Fruit fly (Drosophila melanogaster) whole organism, embryonic: ENCODE results near the gene CG31104.

Experiments used
- Bgb ChIP-seq: fragments of 200-800 bp; sonication (Bioruptor generic); IDR thresholded peaks from 2 replicates; pipeline ENCODE4 v1.3.6; 2022; ENCODE audit warnings: missing biosample characterization, missing genetic modification characterization; ENCODE audit not compliant: partially characterized antibody
- CG10209 ChIP-seq: fragments of 200-800 bp; sonication (Bioruptor generic); optimal IDR thresholded peaks from 3 replicates; lab custom pipeline; 2017; ENCODE audit warnings: missing biosample characterization, mild to moderate bottlenecking, missing genetic modification characterization, missing genetic modification reagents
- CG10543 ChIP-seq: fragments of 200-800 bp; sonication (Bioruptor generic); optimal IDR thresholded peaks from 3 replicates; lab custom pipeline; 2017; ENCODE audit warnings: missing biosample characterization, mild to moderate bottlenecking, missing genetic modification characterization, moderate library complexity
- CG11695 ChIP-seq: fragments of 200-800 bp; sonication (Bioruptor generic); IDR thresholded peaks from 3 replicates; pipeline ENCODE4 v1.3.6; 2022; ENCODE audit warnings: missing biosample characterization, missing genetic modification characterization
- CG13775 ChIP-seq: fragments of 200-800 bp; sonication (Bioruptor generic); optimal IDR thresholded peaks from 3 replicates; lab custom pipeline; 2017; ENCODE audit warnings: missing biosample characterization, mild to moderate bottlenecking, missing genetic modification characterization
- CG16863 ChIP-seq: fragments of 200-800 bp; sonication (Bioruptor generic); optimal IDR thresholded peaks from 3 replicates; lab custom pipeline; 2016; ENCODE audit warnings: missing biosample characterization, missing genetic modification characterization
- CG17186 ChIP-seq: fragments of 200-800 bp; sonication (Bioruptor generic); optimal IDR thresholded peaks from 3 replicates; lab custom pipeline; 2017; ENCODE audit warnings: missing biosample characterization, missing genetic modification reagents, missing genetic modification characterization
- CG17359 ChIP-seq: fragments of 200-800 bp; sonication (Bioruptor generic); optimal IDR thresholded peaks from 3 replicates; lab custom pipeline; 2018; ENCODE audit warnings: missing biosample characterization, mild to moderate bottlenecking, missing genetic modification characterization, moderate library complexity
- CG17612 ChIP-seq: fragments of 200-800 bp; sonication (Bioruptor generic); IDR thresholded peaks from 2 replicates; pipeline ENCODE4 v1.3.6; 2022; ENCODE audit warnings: missing biosample characterization, missing genetic modification characterization
- CG18011 ChIP-seq: fragments of 200-800 bp; sonication (Bioruptor generic); optimal IDR thresholded peaks from 2 replicates; lab custom pipeline; 2017; ENCODE audit warnings: missing biosample characterization, missing genetic modification characterization, mild to moderate bottlenecking, moderate library complexity, missing genotype
- CG2199 ChIP-seq: fragments of 200-800 bp; sonication (Bioruptor generic); IDR thresholded peaks from 3 replicates; pipeline ENCODE4 v1.3.6; 2022; ENCODE audit warnings: missing biosample characterization, missing genetic modification characterization
- CG32767 ChIP-seq: fragments of 200-800 bp; sonication (Bioruptor generic); IDR thresholded peaks from 2 replicates; pipeline ENCODE4 v1.3.6; 2022; ENCODE audit warnings: missing biosample characterization, missing genetic modification characterization
- CG32772 ChIP-seq: fragments of 200-800 bp; sonication (Bioruptor generic); IDR thresholded peaks from 2 replicates; pipeline ENCODE4 v1.3.6; 2022; ENCODE audit warnings: missing biosample characterization, missing genetic modification characterization
- CG34376 ChIP-seq: fragments of 200-800 bp; sonication (Bioruptor generic); optimal IDR thresholded peaks from 2 replicates; lab custom pipeline; 2018; ENCODE audit warnings: missing biosample characterization, mild to moderate bottlenecking, missing genetic modification characterization
- CG34422 ChIP-seq: fragments of 200-800 bp; sonication (Bioruptor generic); IDR thresholded peaks from 3 replicates; pipeline ENCODE4 v1.3.6; 2022; ENCODE audit warnings: missing biosample characterization, missing genetic modification characterization
- CG7987 ChIP-seq: fragments of 200-800 bp; sonication (Bioruptor generic); optimal IDR thresholded peaks from 2 replicates; lab custom pipeline; 2018; ENCODE audit warnings: missing biosample characterization, mild to moderate bottlenecking, missing genetic modification characterization, moderate library complexity
- CG8388 ChIP-seq: fragments of 200-800 bp; sonication (Bioruptor generic); optimal IDR thresholded peaks from 2 replicates; lab custom pipeline; 2019; ENCODE audit warnings: missing biosample characterization, mild to moderate bottlenecking, missing genetic modification characterization, moderate library complexity
- CG9437 ChIP-seq: fragments of 200-800 bp; sonication (Bioruptor generic); optimal IDR thresholded peaks from 2 replicates; lab custom pipeline; 2018; ENCODE audit warnings: missing biosample characterization, mild to moderate bottlenecking, missing genetic modification characterization
- CG9876 ChIP-seq: fragments of 200-800 bp; sonication (Bioruptor generic); optimal IDR thresholded peaks from 2 replicates; lab custom pipeline; 2016; ENCODE audit warnings: missing biosample characterization, missing genetic modification characterization
- CrebB ChIP-seq: fragments of 200-800 bp; sonication (Bioruptor generic); optimal IDR thresholded peaks from 3 replicates; lab custom pipeline; 2018; ENCODE audit warnings: missing biosample characterization, mild to moderate bottlenecking, missing genetic modification characterization
- Drgx ChIP-seq: fragments of 200-800 bp; sonication (Bioruptor generic); IDR thresholded peaks from 2 replicates; pipeline ENCODE4 v1.3.6; 2022; ENCODE audit warnings: missing biosample characterization, missing genetic modification characterization
- E2f1 ChIP-seq: fragments of 200-800 bp; sonication (Bioruptor generic); IDR thresholded peaks from 2 replicates; pipeline ENCODE4 v1.3.6; 2022; ENCODE audit warnings: missing biosample characterization, missing genetic modification characterization
- ERR ChIP-seq: fragments of 200-800 bp; sonication (Bioruptor generic); optimal IDR thresholded peaks from 2 replicates; lab custom pipeline; 2016; ENCODE audit warnings: missing biosample characterization, missing genetic modification characterization
- HmgZ ChIP-seq: fragments of 200-800 bp; sonication (Bioruptor generic); optimal IDR thresholded peaks from 2 replicates; lab custom pipeline; 2018; ENCODE audit warnings: missing biosample characterization, mild to moderate bottlenecking, missing genetic modification characterization
- Hr78 ChIP-seq, 2 experiments: fragments of 200-800 bp in 1 of 2; fragments of >200 bp in 1 of 2; sonication (Bioruptor generic) in 1 of 2; optimal IDR thresholded peaks; 2 replicates each; lab custom pipeline; 2017 to 2019; ENCODE audit warnings: missing biosample characterization in 2 of 2, missing genetic modification characterization in 2 of 2, mild to moderate bottlenecking in 1 of 2, moderate library complexity in 1 of 2
- Jarid2 ChIP-seq: fragments of 200-800 bp; sonication (Bioruptor generic); optimal IDR thresholded peaks from 3 replicates; lab custom pipeline; 2017; ENCODE audit warnings: mild to moderate bottlenecking, missing biosample characterization, missing genetic modification reagents, missing genetic modification characterization
- Med ChIP-seq: fragments of 200-800 bp; sonication (Bioruptor generic); peaks from one replicate; lab custom pipeline; 2016; ENCODE audit warnings: missing biosample characterization, missing genetic modification characterization, mild to moderate bottlenecking, inconsistent platforms, moderate library complexity
- Nf-YA ChIP-seq: fragments of 200-800 bp; sonication (Bioruptor generic); IDR thresholded peaks from 2 replicates; pipeline ENCODE4 v1.3.6; 2022; ENCODE audit warnings: missing biosample characterization, missing genetic modification characterization
- Oli ChIP-seq: fragments of 200-800 bp; sonication (Bioruptor generic); optimal IDR thresholded peaks from 2 replicates; lab custom pipeline; 2018; ENCODE audit warnings: missing biosample characterization, mild to moderate bottlenecking, missing genetic modification characterization, moderate library complexity
- Scr ChIP-seq: fragments of 200-800 bp; sonication (Bioruptor generic); IDR thresholded peaks from 2 replicates; pipeline ENCODE4 v1.3.6; 2022; ENCODE audit warnings: missing biosample characterization, missing genetic modification characterization; ENCODE audit not compliant: partially characterized antibody
- Six4 ChIP-seq: fragments of 200-800 bp; sonication (Bioruptor generic); optimal IDR thresholded peaks from 2 replicates; lab custom pipeline; 2016; ENCODE audit warnings: missing biosample characterization, missing genetic modification characterization
- Trl ChIP-seq, 3 experiments: fragments of >200 bp in 2 of 3; fragments of 200-800 bp in 1 of 3; sonication (Bioruptor generic) in 1 of 3; optimal IDR thresholded peaks; 2 replicates in 1 of 3; 3 replicates in 2 of 3; lab custom pipeline; 2016 to 2017; ENCODE audit warnings: missing biosample characterization in 1 of 3, missing genetic modification characterization in 1 of 3
- amos ChIP-seq: fragments of 200-800 bp; sonication (Bioruptor generic); IDR thresholded peaks from 2 replicates; pipeline ENCODE4 v1.3.6; 2022; ENCODE audit warnings: missing biosample characterization, missing genetic modification characterization; ENCODE audit not compliant: partially characterized antibody
- cato ChIP-seq: fragments of 200-800 bp; sonication (Bioruptor generic); optimal IDR thresholded peaks from 2 replicates; lab custom pipeline; 2016; ENCODE audit warnings: missing biosample characterization, missing genetic modification characterization, borderline replicate concordance
- chinmo ChIP-seq: fragments of 200-800 bp; sonication (Bioruptor generic); IDR thresholded peaks from 4 replicates; pipeline ENCODE4 v1.3.6; 2022; ENCODE audit warnings: missing biosample characterization, missing genetic modification characterization; ENCODE audit not compliant: partially characterized antibody
- crol ChIP-seq: fragments of 200-800 bp; sonication (Bioruptor generic); IDR thresholded peaks from 2 replicates; pipeline ENCODE4 v1.3.6; 2022; ENCODE audit warnings: missing biosample characterization, missing genetic modification characterization
- cwo ChIP-seq: fragments of 200-800 bp; sonication (Bioruptor generic); optimal IDR thresholded peaks from 3 replicates; lab custom pipeline; 2017; ENCODE audit warnings: missing biosample characterization, missing genetic modification characterization, mild to moderate bottlenecking, moderate library complexity, missing genetic modification reagents
- dati ChIP-seq: fragments of 200-800 bp; sonication (Bioruptor generic); IDR thresholded peaks from 2 replicates; pipeline ENCODE4 v1.3.6; 2022; ENCODE audit warnings: missing biosample characterization, missing genetic modification characterization
- exex ChIP-seq: fragments of 200-800 bp; sonication (Bioruptor generic); optimal IDR thresholded peaks from 4 replicates; lab custom pipeline; 2018; ENCODE audit warnings: missing biosample characterization, mild to moderate bottlenecking, missing genetic modification characterization, moderate library complexity
- grn ChIP-seq: fragments of 200-800 bp; sonication (Bioruptor generic); optimal IDR thresholded peaks from 3 replicates; lab custom pipeline; 2017; ENCODE audit warnings: missing biosample characterization, missing genetic modification characterization
- pan ChIP-seq, 4 experiments: fragments of >200 bp in 3 of 4; fragments of 200-800 bp in 1 of 4; sonication (Bioruptor generic) in 1 of 4; optimal IDR thresholded peaks in 3 of 4; IDR thresholded peaks in 1 of 4; 2 replicates each; pipeline versions ENCODE4 v1.3.6 to Lab custom; 2017 to 2022; ENCODE audit warnings: missing biosample characterization in 2 of 4, missing genetic modification characterization in 2 of 4, mixed read lengths in 1 of 4
- sim ChIP-seq: fragments of 200-800 bp; sonication (Bioruptor generic); IDR thresholded peaks from 2 replicates; pipeline ENCODE4 v1.3.6; 2022; ENCODE audit warnings: missing biosample characterization, missing genetic modification characterization
- slp2 ChIP-seq: fragments of 200-800 bp; sonication (Bioruptor generic); optimal IDR thresholded peaks from 2 replicates; lab custom pipeline; 2016; ENCODE audit warnings: missing biosample characterization, missing genetic modification characterization
- tll ChIP-seq, 2 experiments: fragments of 200-800 bp in 1 of 2; fragments of >200 bp in 1 of 2; sonication (Bioruptor generic) in 1 of 2; optimal IDR thresholded peaks; 2 replicates each; lab custom pipeline; 2017 to 2019; ENCODE audit warnings: missing biosample characterization in 2 of 2, missing genetic modification characterization in 2 of 2, mild to moderate bottlenecking in 1 of 2, moderate library complexity in 1 of 2
- trh ChIP-seq: fragments of 200-800 bp; sonication (Bioruptor generic); optimal IDR thresholded peaks from 2 replicates; lab custom pipeline; 2016; ENCODE audit warnings: missing biosample characterization, missing genetic modification characterization
- unpg ChIP-seq: fragments of 200-800 bp; sonication (Bioruptor generic); optimal IDR thresholded peaks from 3 replicates; lab custom pipeline; 2018; ENCODE audit warnings: missing biosample characterization, mild to moderate bottlenecking, missing genetic modification characterization, moderate library complexity
- wor ChIP-seq: fragments of 200-800 bp; sonication (Bioruptor generic); IDR thresholded peaks from 2 replicates; pipeline ENCODE4 v1.3.6; 2022; ENCODE audit warnings: missing biosample characterization, missing genetic modification characterization
- zfh2 ChIP-seq: fragments of 200-800 bp; sonication (Bioruptor generic); optimal IDR thresholded peaks from 2 replicates; lab custom pipeline; 2016; ENCODE audit warnings: missing biosample characterization, missing genetic modification characterization

Gene CG31104

DNA sequence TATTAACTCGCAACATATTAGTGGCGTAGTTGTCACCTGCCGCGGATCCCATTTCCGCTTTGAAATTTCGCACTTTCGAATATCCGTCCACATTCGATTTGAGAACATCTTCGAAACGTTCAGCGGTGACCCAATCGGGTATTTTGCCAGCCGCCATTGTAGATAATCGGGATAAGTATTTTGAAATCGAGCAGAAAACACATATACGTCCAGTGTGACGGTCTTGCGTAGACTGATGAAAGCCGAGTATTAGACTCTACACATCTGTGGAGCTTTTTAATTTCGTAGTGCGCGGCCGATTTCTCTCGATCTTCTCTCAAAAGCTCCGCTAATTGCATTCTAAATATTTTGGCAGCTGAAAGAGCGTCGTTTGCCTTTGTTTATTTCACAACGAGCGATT lies 43.8 kb downstream of the CG31104 start, which contains the start of gene CHKov1 (continued):
- TF ChIP-seq trh (GFP tag; lab: Kevin White, UChicago): no peak
- TF ChIP-seq unpg (GFP tag; lab: Kevin White, UChicago): no peak
- TF ChIP-seq zfh2 (GFP tag; lab: Kevin White, UChicago): no peak
- TF ChIP-seq crol (GFP tag; lab: Robert Waterston, UW): no peak
- TF ChIP-seq CG7987 (GFP tag; lab: Kevin White, UChicago): peak; percentile 6
- 0 out of 2 replicates have a peak, but pooled peaks have one; percentile 17 for TF ChIP-seq CG17612 (GFP tag; lab: Robert Waterston, UW)
- TF ChIP-seq CG2199 (GFP tag; lab: Robert Waterston, UW): 0 out of 3 replicates have a peak, but pooled peaks have one; percentile 10
- no peak for TF ChIP-seq Hr78 (GFP tag; optimal IDR thresholded peaks at IDR 0.05; lab: Kevin White, UChicago)
- TF ChIP-seq cwo: no peak
- peak; percentile 12 for TF ChIP-seq CG9876 (GFP tag; lab: Kevin White, UChicago)
- no peak for TF ChIP-seq Oli (tag; lab: Kevin White, UChicago)
- TF ChIP-seq CG32772 (GFP tag; lab: Robert Waterston, UW): no peak
- no peak for TF ChIP-seq wor (GFP tag; lab: Robert Waterston, UW)
- TF ChIP-seq CG10209 (GFP tag; lab: Kevin White, UChicago): no peak
- TF ChIP-seq CrebB (tag; lab: Kevin White, UChicago): peak; percentile 26
- peak; percentile 38; the same call in 1 of the 2 replicates for TF ChIP-seq amos (GFP tag; lab: Robert Waterston, UW)
- TF ChIP-seq Jarid2 (GFP tag; lab: Kevin White, UChicago): peak; percentile 90
- peak; percentile 67 for TF ChIP-seq Med (GFP tag; lab: Kevin White, UChicago)
- TF ChIP-seq CG17186 (GFP tag; lab: Kevin White, UChicago): no peak
- no peak for TF ChIP-seq cato (GFP tag; lab: Kevin White, UChicago)
- TF ChIP-seq Six4 (GFP tag; lab: Kevin White, UChicago): no peak
- peak; percentile 26 for TF ChIP-seq HmgZ (tag; lab: Kevin White, UChicago)
- TF ChIP-seq grn (GFP tag; lab: Kevin White, UChicago): peak; percentile 17
- TF ChIP-seq CG11695: no peak
- no peak for TF ChIP-seq CG18011
- TF ChIP-seq CG34376 (GFP tag; lab: Kevin White, UChicago): peak; percentile 52
- TF ChIP-seq CG16863: no peak
- TF ChIP-seq Nf-YA: no peak
- TF ChIP-seq Scr: no peak
- TF ChIP-seq Bgb (GFP tag; lab: Robert Waterston, UW): peak; percentile 30; the same call in 1 of the 2 replicates
- no peak for TF ChIP-seq slp2 (GFP tag; lab: Kevin White, UChicago)
- no peak for TF ChIP-seq sim (GFP tag; lab: Robert Waterston, UW)
- no peak for TF ChIP-seq tll (GFP tag; optimal IDR thresholded peaks at IDR 0.05; lab: Kevin White, UChicago)
- TF ChIP-seq dati (GFP tag; lab: Robert Waterston, UW): no peak
- TF ChIP-seq Drgx (GFP tag; lab: Robert Waterston, UW): peak; percentile 39; the same call in 1 of the 2 replicates
- TF ChIP-seq CG13775 (GFP tag; lab: Kevin White, UChicago): no peak
- TF ChIP-seq Trl (optimal IDR thresholded peaks at IDR 0.05; lab: Kevin White, UChicago): peak in 1 of 2 experiments; percentile 39
- no peak for TF ChIP-seq Trl (GFP tag; optimal IDR thresholded peaks at IDR 0.05; lab: Kevin White, UChicago)
- TF ChIP-seq CG10543 (GFP tag; lab: Kevin White, UChicago): peak; percentile 11
- no peak for TF ChIP-seq E2f1 (GFP tag; lab: Robert Waterston, UW)
- TF ChIP-seq CG32767: no peak
- no peak for TF ChIP-seq CG17359 (tag; lab: Kevin White, UChicago)
- TF ChIP-seq exex (tag; lab: Kevin White, UChicago): peak; percentile 41
- TF ChIP-seq CG8388 (GFP tag; lab: Kevin White, UChicago): no peak
- TF ChIP-seq chinmo (GFP tag; lab: Robert Waterston, UW): 0 out of 4 replicates have a peak, but pooled peaks have one; percentile 40
- no peak for TF ChIP-seq ERR
- 0 out of 3 replicates have a peak, but pooled peaks have one; percentile 41 for TF ChIP-seq CG34422 (GFP tag; lab: Robert Waterston, UW)
- no peak for TF ChIP-seq CG9437 (GFP tag; lab: Kevin White, UChicago)
- no peak for TF ChIP-seq pan (optimal IDR thresholded peaks at IDR 0.05; lab: Kevin White, UChicago)
- peak in 1 of 2 experiments; percentile 11 for TF ChIP-seq pan (GFP tag; optimal IDR thresholded peaks at IDR 0.05 in 1 of 2, IDR thresholded peaks at IDR 0.05 in 1 of 2)
